Fruit fly (Drosophila melanogaster) whole organism, prepupa: ENCODE measurements around the gene CG42570.

Experiments used
- CG10631 ChIP-seq: fragments of 200-800 bp; sonication (Bioruptor generic); optimal IDR thresholded peaks from 2 replicates; lab custom pipeline; 2016; ENCODE audit warnings: missing biosample characterization, missing genetic modification characterization
- CG11902 ChIP-seq: fragments of 200-800 bp; sonication (Bioruptor generic); optimal IDR thresholded peaks from 3 replicates; lab custom pipeline; 2016; ENCODE audit warnings: missing biosample characterization, missing genetic modification characterization
- CG1621 ChIP-seq: fragments of 200-800 bp; sonication (Bioruptor generic); optimal IDR thresholded peaks from 3 replicates; lab custom pipeline; 2018; ENCODE audit warnings: missing biosample characterization, mild to moderate bottlenecking, missing genetic modification characterization
- CG16779 ChIP-seq: fragments of 200-800 bp; sonication (Bioruptor generic); optimal IDR thresholded peaks from 3 replicates; lab custom pipeline; 2017; ENCODE audit warnings: missing biosample characterization, mild to moderate bottlenecking, missing genetic modification characterization
- CG6854 ChIP-seq: fragments of 200-800 bp; sonication (Bioruptor generic); optimal IDR thresholded peaks from 2 replicates; lab custom pipeline; 2017; ENCODE audit warnings: missing biosample characterization, mild to moderate bottlenecking, missing genetic modification characterization
- Eip75B ChIP-seq: fragments of 200-800 bp; sonication (Bioruptor generic); optimal IDR thresholded peaks from 3 replicates; lab custom pipeline; 2016; ENCODE audit warnings: missing biosample characterization, missing genetic modification characterization
- Smox ChIP-seq: fragments of 200-800 bp; sonication (Bioruptor generic); optimal IDR thresholded peaks from 3 replicates; lab custom pipeline; 2016; ENCODE audit warnings: missing biosample characterization, missing genetic modification characterization
- Sox102F ChIP-seq: fragments of 200-800 bp; sonication (Bioruptor generic); optimal IDR thresholded peaks from 2 replicates; lab custom pipeline; 2016; ENCODE audit warnings: missing biosample characterization, mild to moderate bottlenecking, missing genetic modification characterization
- eg ChIP-seq: fragments of 200-800 bp; sonication (Bioruptor generic); IDR thresholded peaks from 3 replicates; pipeline ENCODE4 v1.3.6; 2022; ENCODE audit warnings: missing biosample characterization, missing genetic modification characterization
- esn ChIP-seq: fragments of 200-800 bp; sonication (Bioruptor generic); optimal IDR thresholded peaks from 2 replicates; lab custom pipeline; 2016; ENCODE audit warnings: missing biosample characterization, mild to moderate bottlenecking, missing genetic modification characterization, moderate library complexity
- fkh ChIP-seq: fragments of 200-800 bp; sonication (Bioruptor generic); optimal IDR thresholded peaks from 3 replicates; lab custom pipeline; 2017; ENCODE audit warnings: missing biosample characterization, mild to moderate bottlenecking, missing genetic modification characterization, moderate library complexity
- topi ChIP-seq: fragments of 200-800 bp; sonication (Bioruptor generic); optimal IDR thresholded peaks from 3 replicates; lab custom pipeline; 2016; ENCODE audit warnings: missing biosample characterization, missing genetic modification characterization

- TF ChIP-seq CG16779: no peak
- no peak for TF ChIP-seq eg (GFP tag; lab: Robert Waterston, UW)
- no peak for TF ChIP-seq topi
- TF ChIP-seq CG11902 (GFP tag; lab: Kevin White, UChicago): no peak
- TF ChIP-seq Smox: no peak
- TF ChIP-seq CG6854 (GFP tag; lab: Kevin White, UChicago): no peak
- TF ChIP-seq esn (GFP tag; lab: Kevin White, UChicago): no peak
- no peak for TF ChIP-seq Sox102F (GFP tag; lab: Kevin White, UChicago)
- TF ChIP-seq fkh (GFP tag; lab: Kevin White, UChicago): peak; percentile 65
- TF ChIP-seq CG10631 (GFP tag; lab: Kevin White, UChicago): no peak
- TF ChIP-seq Eip75B: no peak
- no peak for TF ChIP-seq CG1621
These were observed 40.2 kb downstream of the CG42570 start for dm6 chr3L:15757851-15758250.
